Fruit fly (Drosophila melanogaster) whole organism, embryonic: ENCODE measurements around the gene Vm32E.

Experiments used
- Ada2b ChIP-seq: fragments of 200-800 bp; sonication (Bioruptor generic); IDR thresholded peaks from 2 replicates; pipeline ENCODE4 v1.3.6; 2022; ENCODE audit warnings: missing biosample characterization, missing genetic modification characterization
- B-H2 ChIP-seq: fragments of 200-800 bp; sonication (Bioruptor generic); optimal IDR thresholded peaks from 2 replicates; lab custom pipeline; 2018; ENCODE audit warnings: missing biosample characterization, mild to moderate bottlenecking, missing genetic modification characterization
- CG10462 ChIP-seq: fragments of 200-800 bp; sonication (Bioruptor generic); optimal IDR thresholded peaks from 2 replicates; lab custom pipeline; 2016; ENCODE audit warnings: missing biosample characterization, missing genetic modification characterization
- CG12155 ChIP-seq: fragments of 200-800 bp; sonication (Bioruptor generic); optimal IDR thresholded peaks from 3 replicates; lab custom pipeline; 2016; ENCODE audit warnings: missing biosample characterization, missing genetic modification characterization
- CG13287 ChIP-seq: fragments of 200-800 bp; sonication (Bioruptor generic); IDR thresholded peaks from 2 replicates; pipeline ENCODE4 v1.3.6; 2022; ENCODE audit warnings: missing biosample characterization, missing genetic modification characterization; ENCODE audit not compliant: partially characterized antibody
- CG15011 ChIP-seq: fragments of 200-800 bp; sonication (Bioruptor generic); optimal IDR thresholded peaks from 3 replicates; lab custom pipeline; 2018; ENCODE audit warnings: missing biosample characterization, mild to moderate bottlenecking, missing genetic modification characterization
- CG15479 ChIP-seq: fragments of 200-800 bp; sonication (Bioruptor generic); optimal IDR thresholded peaks from 3 replicates; lab custom pipeline; 2019; ENCODE audit warnings: missing biosample characterization, mild to moderate bottlenecking, missing genetic modification characterization, moderate library complexity
- CG1603 ChIP-seq: fragments of 200-800 bp; sonication (Bioruptor generic); optimal IDR thresholded peaks from 2 replicates; lab custom pipeline; 2019; ENCODE audit warnings: missing biosample characterization, mild to moderate bottlenecking, missing genetic modification characterization, moderate library complexity
- CG1647 ChIP-seq: fragments of 200-800 bp; sonication (Bioruptor generic); optimal IDR thresholded peaks from 3 replicates; lab custom pipeline; 2016; ENCODE audit warnings: missing biosample characterization, missing genetic modification characterization
- CG17359 ChIP-seq: fragments of 200-800 bp; sonication (Bioruptor generic); optimal IDR thresholded peaks from 3 replicates; lab custom pipeline; 2018; ENCODE audit warnings: missing biosample characterization, mild to moderate bottlenecking, missing genetic modification characterization, moderate library complexity
- CG2116 ChIP-seq: fragments of 200-800 bp; sonication (Bioruptor generic); optimal IDR thresholded peaks from 3 replicates; lab custom pipeline; 2018; ENCODE audit warnings: missing biosample characterization, mild to moderate bottlenecking, missing genetic modification characterization
- CG2889 ChIP-seq: fragments of 200-800 bp; sonication (Bioruptor generic); IDR thresholded peaks from 3 replicates; pipeline ENCODE4 v1.3.6; 2022; ENCODE audit warnings: missing biosample characterization, missing genetic modification characterization
- CG3163 ChIP-seq: fragments of 200-800 bp; sonication (Bioruptor generic); optimal IDR thresholded peaks from 3 replicates; lab custom pipeline; 2016; ENCODE audit warnings: missing biosample characterization, missing genetic modification characterization
- CG33557 ChIP-seq: fragments of 200-800 bp; sonication (Bioruptor generic); optimal IDR thresholded peaks from 2 replicates; lab custom pipeline; 2019; ENCODE audit warnings: missing biosample characterization, mild to moderate bottlenecking, missing genetic modification characterization, moderate library complexity
- CG34224 ChIP-seq: fragments of 200-800 bp; sonication (Bioruptor generic); IDR thresholded peaks from 3 replicates; pipeline ENCODE4 v1.3.6; 2022; ENCODE audit warnings: missing biosample characterization, missing genetic modification characterization; ENCODE audit not compliant: partially characterized antibody
- CG4730 ChIP-seq: fragments of 200-800 bp; sonication (Bioruptor generic); IDR thresholded peaks from 2 replicates; pipeline ENCODE4 v1.3.6; 2022; ENCODE audit warnings: missing biosample characterization, missing genetic modification characterization
- CG4820 ChIP-seq: fragments of 200-800 bp; sonication (Bioruptor generic); optimal IDR thresholded peaks from 3 replicates; lab custom pipeline; 2016; ENCODE audit warnings: missing biosample characterization, missing genetic modification characterization
- CG6175 ChIP-seq: fragments of 200-800 bp; sonication (Bioruptor generic); IDR thresholded peaks from 3 replicates; pipeline ENCODE4 v1.3.6; 2022; ENCODE audit warnings: missing biosample characterization, missing genetic modification characterization
- CG6254 ChIP-seq: fragments of 200-800 bp; sonication (Bioruptor generic); optimal IDR thresholded peaks from 3 replicates; lab custom pipeline; 2017; ENCODE audit warnings: mild to moderate bottlenecking, missing biosample characterization, missing genetic modification reagents, missing genetic modification characterization
- CG8388 ChIP-seq: fragments of 200-800 bp; sonication (Bioruptor generic); optimal IDR thresholded peaks from 2 replicates; lab custom pipeline; 2019; ENCODE audit warnings: missing biosample characterization, mild to moderate bottlenecking, missing genetic modification characterization, moderate library complexity
- CG9817 ChIP-seq: fragments of 200-800 bp; sonication (Bioruptor generic); optimal IDR thresholded peaks from 2 replicates; lab custom pipeline; 2018; ENCODE audit warnings: missing biosample characterization, mild to moderate bottlenecking, missing genetic modification characterization, moderate library complexity
- D19B ChIP-seq: fragments of 200-800 bp; sonication (Bioruptor generic); optimal IDR thresholded peaks from 2 replicates; lab custom pipeline; 2017; ENCODE audit warnings: missing biosample characterization, mild to moderate bottlenecking, missing genetic modification characterization
- Eip74EF ChIP-seq, 2 experiments: fragments of 200-800 bp in 1 of 2; fragments of >200 bp in 1 of 2; sonication (Bioruptor generic) in 1 of 2; optimal IDR thresholded peaks; 2 replicates each; lab custom pipeline; 2017 to 2019; ENCODE audit warnings: missing biosample characterization in 2 of 2, missing genetic modification characterization in 2 of 2, mild to moderate bottlenecking in 1 of 2, moderate library complexity in 1 of 2
- Ets65A ChIP-seq: fragments of 200-800 bp; sonication (Bioruptor generic); peaks from one replicate; lab custom pipeline; 2016; ENCODE audit warnings: missing biosample characterization, missing genetic modification characterization
- Hsf ChIP-seq: fragments of 200-800 bp; sonication (Bioruptor generic); optimal IDR thresholded peaks from 3 replicates; lab custom pipeline; 2016; ENCODE audit warnings: missing biosample characterization, missing genetic modification characterization
- NC2α ChIP-seq: fragments of 200-800 bp; sonication (Bioruptor generic); optimal IDR thresholded peaks from 2 replicates; lab custom pipeline; 2016; ENCODE audit warnings: missing biosample characterization, missing genetic modification characterization
- Poxn ChIP-seq: fragments of 200-800 bp; sonication (Bioruptor generic); IDR thresholded peaks from 2 replicates; pipeline ENCODE4 v1.3.6; 2022; ENCODE audit warnings: missing biosample characterization, missing genetic modification characterization
- Scr ChIP-seq: fragments of 200-800 bp; sonication (Bioruptor generic); IDR thresholded peaks from 2 replicates; pipeline ENCODE4 v1.3.6; 2022; ENCODE audit warnings: missing biosample characterization, missing genetic modification characterization; ENCODE audit not compliant: partially characterized antibody
- Sox100B ChIP-seq: fragments of 200-800 bp; sonication (Bioruptor generic); optimal IDR thresholded peaks from 3 replicates; lab custom pipeline; 2018; ENCODE audit warnings: missing biosample characterization, mild to moderate bottlenecking, missing genetic modification characterization
- aop ChIP-seq: fragments of 200-800 bp; sonication (Bioruptor generic); IDR thresholded peaks from 2 replicates; pipeline ENCODE4 v1.3.6; 2022; ENCODE audit warnings: missing biosample characterization, missing genetic modification characterization
- cas ChIP-seq: fragments of 200-800 bp; sonication (Bioruptor generic); IDR thresholded peaks from 2 replicates; pipeline ENCODE4 v1.3.6; 2022; ENCODE audit warnings: missing biosample characterization, missing genetic modification characterization
- danr ChIP-seq: fragments of 200-800 bp; sonication (Bioruptor generic); IDR thresholded peaks from 2 replicates; pipeline ENCODE4 v1.3.6; 2022; ENCODE audit warnings: missing biosample characterization, missing genetic modification characterization
- exex ChIP-seq: fragments of 200-800 bp; sonication (Bioruptor generic); optimal IDR thresholded peaks from 4 replicates; lab custom pipeline; 2018; ENCODE audit warnings: missing biosample characterization, mild to moderate bottlenecking, missing genetic modification characterization, moderate library complexity
- her ChIP-seq: fragments of 200-800 bp; sonication (Bioruptor generic); optimal IDR thresholded peaks from 2 replicates; lab custom pipeline; 2016; ENCODE audit warnings: missing biosample characterization, missing genetic modification characterization
- jumu ChIP-seq: fragments of 200-800 bp; sonication (Bioruptor generic); optimal IDR thresholded peaks from 3 replicates; lab custom pipeline; 2016; ENCODE audit warnings: missing biosample characterization, missing genetic modification characterization
- kah ChIP-seq: fragments of 200-800 bp; sonication (Bioruptor generic); optimal IDR thresholded peaks from 2 replicates; lab custom pipeline; 2018; ENCODE audit warnings: missing biosample characterization, mild to moderate bottlenecking, missing genetic modification characterization
- kni ChIP-seq: fragments of 200-800 bp; sonication (Bioruptor generic); optimal IDR thresholded peaks from 3 replicates; lab custom pipeline; 2017; ENCODE audit warnings: mild to moderate bottlenecking, missing biosample characterization, missing genetic modification reagents, missing genetic modification characterization
- lola ChIP-seq, 3 experiments: fragments of >200 bp in 2 of 3; fragments of 200-800 bp in 1 of 3; sonication (Bioruptor generic) in 1 of 3; optimal IDR thresholded peaks; 2 replicates each; lab custom pipeline; 2017 to 2019; ENCODE audit warnings: missing biosample characterization in 3 of 3, missing genetic modification characterization in 3 of 3, mild to moderate bottlenecking in 1 of 3, moderate library complexity in 1 of 3
- otp ChIP-seq: fragments of 200-800 bp; sonication (Bioruptor generic); IDR thresholded peaks from 3 replicates; pipeline ENCODE4, ENCODE4 v1.3.6; 2022; ENCODE audit warnings: missing biosample characterization, missing genetic modification characterization
- pb ChIP-seq: fragments of 200-800 bp; sonication (Bioruptor generic); optimal IDR thresholded peaks from 3 replicates; lab custom pipeline; 2016; ENCODE audit warnings: missing biosample characterization, missing genetic modification characterization
- psq ChIP-seq: fragments of 200-800 bp; sonication (Bioruptor generic); optimal IDR thresholded peaks from 2 replicates; lab custom pipeline; 2017; ENCODE audit warnings: missing biosample characterization, missing genetic modification characterization
- sens-2 ChIP-seq: fragments of 200-800 bp; sonication (Bioruptor generic); IDR thresholded peaks from 2 replicates; pipeline ENCODE4 v1.3.6; 2022; ENCODE audit warnings: missing biosample characterization, missing genetic modification characterization
- shn ChIP-seq: fragments of 200-800 bp; sonication (Bioruptor generic); optimal IDR thresholded peaks from 3 replicates; lab custom pipeline; 2016; ENCODE audit warnings: missing biosample characterization, missing genetic modification characterization
- sna ChIP-seq: fragments of 200-800 bp; sonication (Bioruptor generic); IDR thresholded peaks from 2 replicates; pipeline ENCODE4 v1.3.6; 2022; ENCODE audit warnings: missing biosample characterization, missing genetic modification characterization; ENCODE audit not compliant: partially characterized antibody
- sr ChIP-seq: fragments of 200-800 bp; sonication (Bioruptor generic); IDR thresholded peaks from 3 replicates; pipeline ENCODE4 v1.3.6; 2022; ENCODE audit warnings: missing biosample characterization, missing genetic modification characterization
- unpg ChIP-seq: fragments of 200-800 bp; sonication (Bioruptor generic); optimal IDR thresholded peaks from 3 replicates; lab custom pipeline; 2018; ENCODE audit warnings: missing biosample characterization, mild to moderate bottlenecking, missing genetic modification characterization, moderate library complexity
- vfl ChIP-seq: fragments of 200-800 bp; sonication (Bioruptor generic); optimal IDR thresholded peaks from 2 replicates; lab custom pipeline; 2016; ENCODE audit warnings: missing biosample characterization, missing genetic modification characterization
- vnd ChIP-seq: fragments of 200-800 bp; sonication (Bioruptor generic); IDR thresholded peaks from 3 replicates; pipeline ENCODE4 v1.3.6; 2022; ENCODE audit warnings: missing biosample characterization, missing genetic modification characterization; ENCODE audit not compliant: partially characterized antibody
- yki ChIP-seq: fragments of >200 bp; optimal IDR thresholded peaks from 3 replicates; lab custom pipeline; 2018

Vm32E gene

DNA sequence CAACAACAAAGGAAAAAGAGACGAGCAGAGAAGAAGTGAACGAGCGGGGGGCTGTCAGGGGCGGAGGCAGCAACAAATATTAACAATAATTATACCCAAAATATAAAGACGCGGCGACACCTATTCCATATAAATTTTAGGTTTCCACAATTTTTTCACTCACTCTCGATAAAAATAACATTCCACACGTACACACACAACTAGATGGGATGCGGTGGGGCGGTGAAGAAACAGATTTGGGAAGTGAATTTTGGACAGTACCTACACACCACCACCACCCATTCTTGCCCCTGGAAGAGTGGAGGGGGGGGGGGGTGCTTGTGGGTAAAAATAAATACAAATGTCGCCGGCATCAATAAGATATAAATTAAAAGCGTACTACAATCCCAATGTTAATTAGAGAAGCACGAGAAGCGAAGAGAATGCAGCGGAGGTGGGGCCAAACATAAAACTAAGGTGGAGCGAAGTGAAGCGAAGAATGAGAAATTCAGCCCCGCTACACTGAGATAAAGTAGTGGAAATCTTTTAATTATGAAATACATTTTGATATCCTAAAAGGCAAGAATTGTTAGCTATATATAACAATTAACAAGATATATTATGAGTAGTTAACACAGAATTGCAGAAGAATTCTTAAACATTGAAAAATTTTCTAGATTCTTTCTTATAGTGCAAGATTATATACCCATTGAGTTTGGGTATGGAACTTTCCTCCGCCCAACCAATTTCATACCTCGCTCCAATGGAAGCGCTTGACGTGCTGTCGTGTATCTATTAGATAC is 37.3 kb upstream of the Vm32E start (continued):
- TF ChIP-seq vnd, result no peak
- peak; percentile 63 for TF ChIP-seq Sox100B
- TF ChIP-seq yki (lab: Kevin White, UChicago), result no peak
- peak; percentile 54 for TF ChIP-seq CG6254 (GFP tag; lab: Kevin White, UChicago)
- no peak for TF ChIP-seq jumu
- TF ChIP-seq CG15479 (GFP tag; lab: Kevin White, UChicago), result no peak
- peak; percentile 66; the same call in 1 of the 3 replicates for TF ChIP-seq otp (GFP tag; lab: Robert Waterston, UW)
- peak; percentile 87 for TF ChIP-seq Ets65A
- no peak for TF ChIP-seq sna (GFP tag; lab: Robert Waterston, UW)
- no peak for TF ChIP-seq Poxn (GFP tag; lab: Robert Waterston, UW)
- peak; percentile 26 for TF ChIP-seq NC2α
- no peak for TF ChIP-seq exex (tag; lab: Kevin White, UChicago)
- TF ChIP-seq sr, result no peak
- no peak for TF ChIP-seq CG13287
- TF ChIP-seq CG4820 (GFP tag; lab: Kevin White, UChicago), result peak; percentile 40
- no peak for TF ChIP-seq CG4730 (GFP tag; lab: Robert Waterston, UW)
- peak; percentile 53 for TF ChIP-seq CG10462 (GFP tag; lab: Kevin White, UChicago)
- no peak for TF ChIP-seq B-H2 (GFP tag; lab: Kevin White, UChicago)
- peak; percentile 34 for TF ChIP-seq CG9817 (tag; lab: Kevin White, UChicago)
- no peak for TF ChIP-seq her (GFP tag; lab: Kevin White, UChicago)
- no peak for TF ChIP-seq D19B
- TF ChIP-seq CG12155 (GFP tag; lab: Kevin White, UChicago), result peak; percentile 47
- no peak for TF ChIP-seq CG6175 (GFP tag; lab: Robert Waterston, UW)
- peak; percentile 86 for TF ChIP-seq unpg (GFP tag; lab: Kevin White, UChicago)
- no peak for TF ChIP-seq Scr
- TF ChIP-seq CG34224 (GFP tag; lab: Robert Waterston, UW), result no peak
- TF ChIP-seq aop, result no peak
- TF ChIP-seq CG15011 (GFP tag; lab: Kevin White, UChicago), result peak; percentile 10
- no peak for TF ChIP-seq vfl (GFP tag; lab: Kevin White, UChicago)
- TF ChIP-seq pb, result no peak
- TF ChIP-seq kah (GFP tag; lab: Kevin White, UChicago), result no peak
- TF ChIP-seq sens-2 (GFP tag; lab: Robert Waterston, UW), result 0 out of 2 replicates have a peak, but pooled peaks have one; percentile 16
- TF ChIP-seq shn, result no peak
- TF ChIP-seq Ada2b (GFP tag; lab: Robert Waterston, UW), result peak; percentile 20
- no peak for TF ChIP-seq CG1647
- peak in 1 of 3 experiments; percentile 87 for TF ChIP-seq lola (GFP tag; optimal IDR thresholded peaks at IDR 0.05; lab: Kevin White, UChicago)
- TF ChIP-seq cas (GFP tag; lab: Robert Waterston, UW), result no peak
- peak; percentile 5 for TF ChIP-seq psq (GFP tag; lab: Kevin White, UChicago)
- peak; percentile 74 for TF ChIP-seq CG33557
- peak; percentile 55 for TF ChIP-seq Hsf (GFP tag; lab: Kevin White, UChicago)
- peak; percentile 90 for TF ChIP-seq CG8388 (GFP tag; lab: Kevin White, UChicago)
- TF ChIP-seq kni (GFP tag; lab: Kevin White, UChicago), result no peak
- peak; percentile 85 for TF ChIP-seq CG1603 (tag; lab: Kevin White, UChicago)
- TF ChIP-seq CG17359 (tag; lab: Kevin White, UChicago), result peak; percentile 59
- no peak for TF ChIP-seq CG2116 (GFP tag; lab: Kevin White, UChicago)
- TF ChIP-seq Eip74EF (GFP tag; optimal IDR thresholded peaks at IDR 0.05; lab: Kevin White, UChicago), result peak in 1 of 2 experiments; percentile 32
- no peak for TF ChIP-seq CG3163 (GFP tag; lab: Kevin White, UChicago)
- no peak for TF ChIP-seq CG2889 (GFP tag; lab: Robert Waterston, UW)
- TF ChIP-seq danr (GFP tag; lab: Robert Waterston, UW), result 0 out of 2 replicates have a peak, but pooled peaks have one; percentile 29
